Fruit fly (Drosophila melanogaster) whole organism, prepupa: Measurements from ENCODE around the gene HP5.

Experiments used
- CG16779 ChIP-seq: fragments of 200-800 bp; sonication (Bioruptor generic); optimal IDR thresholded peaks from 3 replicates; lab custom pipeline; 2017; ENCODE audit warnings: missing biosample characterization, mild to moderate bottlenecking, missing genetic modification characterization
- CG8119 ChIP-seq: fragments of 200-800 bp; sonication (Bioruptor generic); IDR thresholded peaks from 3 replicates; pipeline ENCODE4 v1.3.6; 2022; ENCODE audit warnings: missing biosample characterization, missing genetic modification characterization
- CG8319 ChIP-seq: fragments of 200-800 bp; sonication (Bioruptor generic); optimal IDR thresholded peaks from 3 replicates; lab custom pipeline; 2016; ENCODE audit warnings: missing biosample characterization, missing genetic modification characterization
- CG9139 ChIP-seq: fragments of 200-800 bp; sonication (Bioruptor generic); optimal IDR thresholded peaks from 3 replicates; lab custom pipeline; 2017; ENCODE audit warnings: missing biosample characterization, mild to moderate bottlenecking, missing genetic modification characterization
- Ets21C ChIP-seq: fragments of 200-800 bp; sonication (Bioruptor generic); optimal IDR thresholded peaks from 3 replicates; lab custom pipeline; 2016; ENCODE audit warnings: missing biosample characterization, missing genetic modification characterization
- Ets96B ChIP-seq: fragments of 200-800 bp; optimal IDR thresholded peaks from 2 replicates; lab custom pipeline; 2019; ENCODE audit warnings: missing biosample characterization, mild to moderate bottlenecking, missing genetic modification characterization, moderate library complexity
- Hr39 ChIP-seq: fragments of 200-800 bp; sonication (Bioruptor generic); optimal IDR thresholded peaks from 2 replicates; lab custom pipeline; 2016; ENCODE audit warnings: missing biosample characterization, missing genetic modification characterization
- Hr4 ChIP-seq: fragments of 200-800 bp; sonication (Bioruptor generic); optimal IDR thresholded peaks from 3 replicates; lab custom pipeline; 2016; ENCODE audit warnings: missing biosample characterization, missing genetic modification characterization
- Lpt ChIP-seq: fragments of 200-800 bp; sonication (Bioruptor generic); optimal IDR thresholded peaks from 3 replicates; lab custom pipeline; 2016; ENCODE audit warnings: missing biosample characterization, missing genetic modification characterization
- OdsH ChIP-seq: fragments of 200-800 bp; sonication (Bioruptor generic); optimal IDR thresholded peaks from 3 replicates; lab custom pipeline; 2016; ENCODE audit warnings: missing biosample characterization, missing genetic modification characterization
- esn ChIP-seq: fragments of 200-800 bp; sonication (Bioruptor generic); optimal IDR thresholded peaks from 2 replicates; lab custom pipeline; 2016; ENCODE audit warnings: missing biosample characterization, mild to moderate bottlenecking, missing genetic modification characterization, moderate library complexity
- net ChIP-seq: fragments of 200-800 bp; sonication (Bioruptor generic); optimal IDR thresholded peaks from 3 replicates; lab custom pipeline; 2016; ENCODE audit warnings: missing biosample characterization, missing genetic modification characterization
- salr ChIP-seq, 2 experiments: fragments of 200-800 bp; sonication (Bioruptor generic); optimal IDR thresholded peaks; 3 replicates each; lab custom pipeline; 2016 to 2018; ENCODE audit warnings: missing biosample characterization in 2 of 2, missing genetic modification characterization in 2 of 2, mild to moderate bottlenecking in 1 of 2

DNA sequence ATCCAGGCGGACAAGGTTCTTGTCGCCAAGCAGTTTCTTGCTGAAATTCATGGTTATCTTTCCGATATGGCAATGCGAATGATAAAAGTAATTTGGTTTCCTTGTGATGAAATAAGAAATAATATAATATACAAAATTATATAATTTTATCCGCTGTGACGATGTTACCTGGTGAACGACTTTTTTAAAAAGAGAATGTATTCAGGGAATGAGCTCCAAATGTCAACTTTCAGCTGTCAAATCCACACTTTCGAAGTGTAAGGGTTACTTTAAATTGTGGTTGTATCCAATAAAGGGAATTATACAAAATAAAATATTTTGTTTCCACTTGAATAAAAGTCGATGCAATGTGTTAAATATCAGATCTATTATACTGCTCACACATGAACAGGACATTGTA is 36.9 kb downstream of the HP5 start, which contains the start of gene CG33235:
- TF ChIP-seq Ets21C (GFP tag; lab: Kevin White, UChicago) (no peak), net (GFP tag; lab: Kevin White, UChicago) (no peak), OdsH (GFP tag; lab: Kevin White, UChicago) (no peak), Hr4 (no peak), CG16779 (no peak), esn (GFP tag; lab: Kevin White, UChicago) (no peak), Lpt (GFP tag; lab: Kevin White, UChicago) (no peak), CG9139 (GFP tag; lab: Kevin White, UChicago) (no peak), Ets96B (no peak), salr (GFP tag; optimal IDR thresholded peaks at IDR 0.05; lab: Kevin White, UChicago) (no peak), Hr39 (GFP tag; lab: Kevin White, UChicago) (no peak), CG8119 (GFP tag; lab: Robert Waterston, UW) (no peak), CG8319 (GFP tag; lab: Kevin White, UChicago) (no peak)
